Worm (Caenorhabditis elegans) whole organism, young adult: ENCODE data around the gene nfya-1.

Experiments
- B0035.1 ChIP-seq: sonication (generic microtip); optimal IDR thresholded peaks from 2 replicates; lab custom pipeline; 2016; ENCODE audit warnings: missing genetic modification characterization, mild to moderate bottlenecking, missing compliant biosample characterization, missing genotype, missing genetic modification reagents
- B0261.1 ChIP-seq: sonication (generic microtip); optimal IDR thresholded peaks from 2 replicates; lab custom pipeline; 2016; ENCODE audit warnings: mild to moderate bottlenecking, missing genetic modification characterization, moderate library complexity, missing compliant biosample characterization
- C06A6.2 ChIP-seq: fragments of 200-800 bp; sonication (Bioruptor generic); conservative IDR thresholded peaks from 2 replicates; pipeline ENCODE4 v1.3.6; 2022; ENCODE audit warnings: missing genetic modification characterization, missing compliant biosample characterization
- F23B12.7 ChIP-seq: sonication (generic microtip); optimal IDR thresholded peaks from 2 replicates; lab custom pipeline; 2017; ENCODE audit warnings: missing genetic modification characterization, mild to moderate bottlenecking, missing compliant biosample characterization, antibody characterized with exemption, moderate library complexity; ENCODE audit not compliant: insufficient read depth
- F55B11.4 ChIP-seq: sonication (generic microtip); optimal IDR thresholded peaks from 2 replicates; lab custom pipeline; 2016; ENCODE audit warnings: missing compliant biosample characterization, missing genetic modification characterization, borderline replicate concordance; ENCODE audit not compliant: insufficient read depth
- K11D2.4 ChIP-seq: fragments of 200-800 bp; sonication (Bioruptor generic); IDR thresholded peaks from 2 replicates; pipeline ENCODE4 v1.3.6; 2022; ENCODE audit warnings: missing genetic modification reagents, missing genetic modification characterization, missing compliant biosample characterization
- T26A5.8 ChIP-seq: sonication (generic microtip); optimal IDR thresholded peaks from 2 replicates; lab custom pipeline; 2016; ENCODE audit warnings: missing genetic modification characterization, missing compliant biosample characterization
- Y53F4B.3 ChIP-seq: fragments of 200-800 bp; sonication (Bioruptor generic); IDR thresholded peaks from 2 replicates; pipeline ENCODE4 v1.3.6; 2022; ENCODE audit warnings: missing genetic modification reagents, missing genetic modification characterization, missing compliant biosample characterization
- Y56A3A.18 ChIP-seq: fragments of 200-800 bp; sonication (Bioruptor generic); IDR thresholded peaks from 2 replicates; pipeline ENCODE4 v1.3.6; 2022; ENCODE audit warnings: missing genetic modification reagents, missing genetic modification characterization, missing compliant biosample characterization
- ZK185.1 ChIP-seq: sonication (generic microtip); optimal IDR thresholded peaks from 2 replicates; lab custom pipeline; 2016; ENCODE audit warnings: mild to moderate bottlenecking, missing genetic modification characterization, missing compliant biosample characterization; ENCODE audit not compliant: poor library complexity, severe bottlenecking
- akir-1 ChIP-seq: fragments of 200-800 bp; sonication (Bioruptor generic); optimal IDR thresholded peaks from 2 replicates; lab custom pipeline; 2018; ENCODE audit warnings: mild to moderate bottlenecking, missing genetic modification characterization, moderate library complexity, missing compliant biosample characterization
- aptf-3 ChIP-seq: fragments of 200-800 bp; sonication (Bioruptor generic); IDR thresholded peaks from 2 replicates; pipeline ENCODE4 v1.3.6; 2022; ENCODE audit warnings: missing genetic modification characterization, missing compliant biosample characterization
- attf-6 ChIP-seq: fragments of 200-800 bp; sonication (Bioruptor generic); IDR thresholded peaks from 2 replicates; pipeline ENCODE4 v1.3.6; 2022; ENCODE audit warnings: missing genetic modification reagents, missing genetic modification characterization, missing compliant biosample characterization
- ccch-3 ChIP-seq: fragments of 200-800 bp; sonication (Bioruptor generic); optimal IDR thresholded peaks from 2 replicates; lab custom pipeline; 2018; ENCODE audit warnings: mild to moderate bottlenecking, missing genetic modification characterization, missing compliant biosample characterization
- ceh-27 ChIP-seq: fragments of 200-800 bp; sonication (Bioruptor generic); optimal IDR thresholded peaks from 2 replicates; lab custom pipeline; 2018; ENCODE audit warnings: mild to moderate bottlenecking, missing genetic modification characterization, moderate library complexity, missing compliant biosample characterization
- ceh-40 ChIP-seq: fragments of 200-800 bp; sonication (Bioruptor generic); IDR thresholded peaks from 2 replicates; pipeline ENCODE4 v1.3.6; 2022; ENCODE audit warnings: missing genetic modification characterization, missing compliant biosample characterization
- ceh-79 ChIP-seq: sonication (generic microtip); optimal IDR thresholded peaks from 2 replicates; lab custom pipeline; 2017; ENCODE audit warnings: mild to moderate bottlenecking, missing genetic modification characterization, missing compliant biosample characterization
- dox-1 ChIP-seq: fragments of 200-800 bp; sonication (Bioruptor generic); IDR thresholded peaks from 2 replicates; pipeline ENCODE4 v1.3.6; 2022; ENCODE audit warnings: missing genetic modification reagents, missing genetic modification characterization, missing compliant biosample characterization
- efl-1 ChIP-seq: fragments of 150-350 bp; optimal IDR thresholded peaks from 2 replicates; lab custom pipeline; 2014; ENCODE audit warnings: missing biosample characterization, missing genetic modification reagents, missing genetic modification characterization
- gei-17 ChIP-seq: fragments of 200-800 bp; sonication (Bioruptor generic); optimal IDR thresholded peaks from 2 replicates; lab custom pipeline; 2018; ENCODE audit warnings: mild to moderate bottlenecking, missing genetic modification characterization, missing compliant biosample characterization
- hmg-20 ChIP-seq: fragments of 200-800 bp; sonication (Bioruptor generic); IDR thresholded peaks from 2 replicates; pipeline ENCODE4 v1.3.6; 2022; ENCODE audit warnings: missing genetic modification reagents, missing genetic modification characterization, missing compliant biosample characterization
- lin-40 ChIP-seq: sonication (generic microtip); optimal IDR thresholded peaks from 2 replicates; lab custom pipeline; 2016; ENCODE audit warnings: missing genetic modification characterization, mild to moderate bottlenecking, missing compliant biosample characterization, missing genotype, missing genetic modification reagents
- lir-1 ChIP-seq: fragments of 200-800 bp; sonication (Bioruptor generic); conservative IDR thresholded peaks from 2 replicates; pipeline ENCODE4 v1.3.6; 2022; ENCODE audit warnings: missing genetic modification reagents, missing genetic modification characterization, missing compliant biosample characterization
- madf-10 ChIP-seq: sonication (generic microtip); optimal IDR thresholded peaks from 2 replicates; lab custom pipeline; 2016; ENCODE audit warnings: mild to moderate bottlenecking, missing genetic modification characterization, missing compliant biosample characterization
- nfya-2 ChIP-seq: fragments of 200-800 bp; sonication (Bioruptor generic); IDR thresholded peaks from 2 replicates; pipeline ENCODE4 v1.3.6; 2022; ENCODE audit warnings: missing genetic modification reagents, missing genetic modification characterization, missing compliant biosample characterization
- nfyb-1 ChIP-seq: fragments of 200-800 bp; sonication (Bioruptor generic); IDR thresholded peaks from 2 replicates; pipeline ENCODE4 v1.3.6; 2022; ENCODE audit warnings: missing genetic modification reagents, missing genetic modification characterization, missing compliant biosample characterization
- nhr-80 ChIP-seq: sonication (generic microtip); optimal IDR thresholded peaks from 2 replicates; lab custom pipeline; 2016; ENCODE audit warnings: missing genetic modification characterization, missing compliant biosample characterization
- snpc-1.3 ChIP-seq: sonication (generic microtip); optimal IDR thresholded peaks from 2 replicates; lab custom pipeline; 2017; ENCODE audit warnings: missing genetic modification characterization, mild to moderate bottlenecking, missing compliant biosample characterization, antibody characterized with exemption, moderate library complexity, missing genotype, missing genetic modification reagents; ENCODE audit not compliant: insufficient read depth
- snpc-4 ChIP-seq, 5 experiments: fragments of 150-350 bp in 1 of 5; sonication (generic microtip) in 4 of 5; optimal IDR thresholded peaks; 2 replicates each; lab custom pipeline; 2014 to 2018; ENCODE audit warnings: missing genetic modification characterization in 5 of 5, missing biosample characterization in 3 of 5, antibody characterized with exemption in 2 of 5, mild to moderate bottlenecking in 2 of 5, missing compliant biosample characterization in 2 of 5, missing genotype in 2 of 5, moderate library complexity in 2 of 5, missing genetic modification reagents in 1 of 5
- tbp1 ChIP-seq: fragments of 200-800 bp; sonication (Bioruptor generic); optimal IDR thresholded peaks from 2 replicates; lab custom pipeline; 2018; ENCODE audit warnings: mild to moderate bottlenecking, missing genetic modification characterization, missing compliant biosample characterization
- tbx-9 ChIP-seq: sonication (generic microtip); optimal IDR thresholded peaks from 2 replicates; lab custom pipeline; 2016; ENCODE audit warnings: borderline replicate concordance, missing genetic modification characterization, inconsistent platforms, missing compliant biosample characterization
- ztf-18 ChIP-seq: sonication (generic microtip); optimal IDR thresholded peaks from 2 replicates; lab custom pipeline; 2016; ENCODE audit warnings: missing genotype, mild to moderate bottlenecking, missing genetic modification characterization, missing compliant biosample characterization
- ztf-26 ChIP-seq: sonication (generic microtip); optimal IDR thresholded peaks from 2 replicates; lab custom pipeline; 2017; ENCODE audit warnings: missing genetic modification characterization, missing compliant biosample characterization

Gene nfya-1

DNA sequence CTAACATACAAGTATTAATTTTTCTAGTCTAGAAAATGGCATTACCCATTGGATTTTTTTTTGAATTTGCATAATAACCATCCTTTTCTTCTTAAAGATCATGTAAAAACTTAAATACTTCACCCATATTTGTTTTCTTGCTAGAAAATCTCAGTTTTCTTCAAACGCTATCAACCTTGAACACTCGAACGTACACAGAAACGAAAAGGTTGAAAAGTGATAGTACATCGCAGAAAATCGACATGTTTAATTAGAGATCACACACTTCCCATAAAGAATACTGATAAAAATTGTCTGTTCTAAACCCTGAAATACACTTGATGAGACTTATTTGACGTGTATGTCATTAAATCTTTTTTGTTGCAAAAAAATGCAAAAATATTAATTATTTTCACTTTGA lies 19.1 kb downstream of the nfya-1 start, which contains the start of gene F55G7.4:
TSS of gene F55G7.4 (plus strand) at position 301 of the 400 bp plus-strand sequence.
- no peak for TF ChIP-seq madf-10 (tag; lab: Kevin White, UChicago)
- no peak for TF ChIP-seq tbx-9 (tag; lab: Kevin White, UChicago)
- TF ChIP-seq ceh-40, result no peak
- TF ChIP-seq attf-6 (GFP tag; lab: Robert Waterston, UW), result no peak
- no peak for TF ChIP-seq Y53F4B.3
- no peak for TF ChIP-seq ZK185.1 (tag; lab: Kevin White, UChicago)
- TF ChIP-seq efl-1 (GFP tag; lab: Kevin White, UChicago), result no peak
- TF ChIP-seq ztf-18 (tag; lab: Kevin White, UChicago), result no peak
- no peak for TF ChIP-seq T26A5.8

DNA sequence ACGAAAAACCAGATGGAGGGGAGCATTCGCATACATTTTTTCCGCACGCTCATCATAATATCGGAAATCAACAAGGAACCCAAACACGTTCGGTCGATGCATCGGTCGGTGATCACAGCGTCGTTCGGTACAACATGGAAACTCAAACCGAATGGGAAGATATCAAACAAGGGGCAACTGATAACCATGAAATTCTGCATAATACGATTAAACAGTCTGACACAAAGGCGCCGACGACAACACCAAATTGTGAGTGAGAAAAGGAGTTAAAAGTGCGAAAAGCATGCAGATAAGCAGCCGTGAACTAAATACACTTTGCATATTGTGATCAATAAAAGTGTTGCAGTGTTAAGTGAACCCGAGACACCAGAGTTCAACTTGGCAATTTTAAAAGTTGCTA lies 21.4 kb downstream of the nfya-1 start:
- peak; percentile 25; the same call in 1 of the 2 replicates for TF ChIP-seq nfyb-1
- TF ChIP-seq tbp1 (GFP tag; lab: Kevin White, UChicago), result no peak
- peak; percentile 79 for TF ChIP-seq nhr-80 (tag; lab: Kevin White, UChicago)
- no peak for TF ChIP-seq snpc-4 (GFP tag; optimal IDR thresholded peaks at IDR 0.05; lab: Kevin White, UChicago)
- no peak for TF ChIP-seq snpc-4 (tag; optimal IDR thresholded peaks at IDR 0.05; lab: Kevin White, UChicago)

DNA sequence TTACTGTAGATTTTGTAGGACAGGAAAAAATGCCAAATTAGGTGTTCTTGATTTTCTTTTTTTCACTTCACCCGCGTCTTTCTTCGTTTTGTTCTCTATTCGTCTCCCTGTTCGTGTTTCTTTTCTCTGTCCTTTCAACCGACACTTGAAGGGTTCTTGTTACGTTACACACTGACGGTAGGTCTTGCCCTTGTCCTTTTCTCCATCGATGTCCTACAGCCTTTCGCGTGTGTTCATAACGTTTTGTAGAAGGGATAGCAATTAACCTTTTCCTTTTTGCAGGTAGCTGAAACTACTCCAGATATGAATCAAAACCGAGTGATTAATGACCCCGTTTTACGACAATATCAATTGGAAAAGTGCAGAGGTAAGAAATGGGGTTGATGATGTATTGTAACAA lies 22.5 kb downstream of the nfya-1 start, which contains the start of gene F55G7.1:
TSS of gene F55G7.1 (plus strand) at position 276 of the 400 bp plus-strand sequence.
- TF ChIP-seq ceh-27 (GFP tag; lab: Kevin White, UChicago) (peak; percentile 60), gei-17 (peak; percentile 92), lin-40 (tag; lab: Kevin White, UChicago) (peak; percentile 83), B0035.1 (tag; lab: Kevin White, UChicago) (no peak), F23B12.7 (peak; percentile 21), lir-1 (GFP tag; lab: Robert Waterston, UW) (no peak), B0261.1 (tag; lab: Kevin White, UChicago) (peak; percentile 28), nhr-80 (tag; lab: Kevin White, UChicago) (peak; percentile 46), hmg-20 (GFP tag; lab: Robert Waterston, UW) (peak; percentile 18; the same call in 1 of the 2 replicates), dox-1 (GFP tag; lab: Robert Waterston, UW) (peak; percentile 71; the same call in 1 of the 2 replicates), K11D2.4 (GFP tag; lab: Robert Waterston, UW) (peak; percentile 56; the same call in 1 of the 2 replicates), akir-1 (no peak), ztf-26 (tag; lab: Kevin White, UChicago) (peak; percentile 71), Y56A3A.18 (GFP tag; lab: Robert Waterston, UW) (peak; percentile 63; the same call in 1 of the 2 replicates), ceh-79 (no peak), snpc-4 (GFP tag; optimal IDR thresholded peaks at IDR 0.05; lab: Kevin White, UChicago) (no peak), snpc-4 (tag; optimal IDR thresholded peaks at IDR 0.05; lab: Kevin White, UChicago) (peak in 2 of 4 experiments; percentile 19 to 82), ZK185.1 (tag; lab: Kevin White, UChicago) (peak; percentile 34), C06A6.2 (0 out of 2 replicates have a peak, but pooled peaks have one; percentile 36), F55B11.4 (tag; lab: Kevin White, UChicago) (no peak)

ce11 chrX:11920723-11921283 lies 25.8 kb downstream of the nfya-1 start, which contains the start of gene Y62H9A.14:
TSS of gene Y62H9A.14 (plus strand) at chrX:11921233.
- TF ChIP-seq snpc-1.3, result no peak
- TF ChIP-seq ztf-26 (tag; lab: Kevin White, UChicago), result no peak
- no peak for TF ChIP-seq aptf-3 (GFP tag; lab: Robert Waterston, UW)
- TF ChIP-seq ccch-3, result no peak
- TF ChIP-seq nfya-2 (GFP tag; lab: Robert Waterston, UW), result no peak
